Fruit fly (Drosophila melanogaster) whole organism, embryonic: Measurements from ENCODE around the gene PCNA2.

Experiments
- Adf1 ChIP-seq: fragments of 200-800 bp; sonication (Bioruptor generic); IDR thresholded peaks from 2 replicates; pipeline ENCODE4 v1.3.6; 2022; ENCODE audit warnings: missing biosample characterization, missing genetic modification characterization
- BtbVII ChIP-seq: fragments of 200-800 bp; sonication (Bioruptor generic); optimal IDR thresholded peaks from 3 replicates; lab custom pipeline; 2017; ENCODE audit warnings: missing biosample characterization, mild to moderate bottlenecking, missing genetic modification characterization
- CG10431 ChIP-seq: fragments of 200-800 bp; sonication (Bioruptor generic); optimal IDR thresholded peaks from 3 replicates; lab custom pipeline; 2018; ENCODE audit warnings: missing biosample characterization, mild to moderate bottlenecking, missing genetic modification characterization
- CG12391 ChIP-seq: fragments of 200-800 bp; sonication (Bioruptor generic); optimal IDR thresholded peaks from 3 replicates; lab custom pipeline; 2018; ENCODE audit warnings: missing biosample characterization, mild to moderate bottlenecking, missing genetic modification characterization, moderate library complexity
- CG13624 ChIP-seq: fragments of 200-800 bp; sonication (Bioruptor generic); optimal IDR thresholded peaks from 2 replicates; lab custom pipeline; 2016; ENCODE audit warnings: missing biosample characterization, missing genetic modification characterization
- CG16815 ChIP-seq: fragments of 200-800 bp; sonication (Bioruptor generic); optimal IDR thresholded peaks from 3 replicates; lab custom pipeline; 2017; ENCODE audit warnings: missing biosample characterization, mild to moderate bottlenecking, missing genetic modification characterization
- CG17359 ChIP-seq: fragments of 200-800 bp; sonication (Bioruptor generic); optimal IDR thresholded peaks from 3 replicates; lab custom pipeline; 2018; ENCODE audit warnings: missing biosample characterization, mild to moderate bottlenecking, missing genetic modification characterization, moderate library complexity
- CG17802 ChIP-seq: fragments of 200-800 bp; sonication (Bioruptor generic); optimal IDR thresholded peaks from 2 replicates; lab custom pipeline; 2018; ENCODE audit warnings: missing biosample characterization, mild to moderate bottlenecking, missing genetic modification characterization, moderate library complexity
- CG34422 ChIP-seq: fragments of 200-800 bp; sonication (Bioruptor generic); IDR thresholded peaks from 3 replicates; pipeline ENCODE4 v1.3.6; 2022; ENCODE audit warnings: missing biosample characterization, missing genetic modification characterization
- CG4820 ChIP-seq: fragments of 200-800 bp; sonication (Bioruptor generic); optimal IDR thresholded peaks from 3 replicates; lab custom pipeline; 2016; ENCODE audit warnings: missing biosample characterization, missing genetic modification characterization
- CG4854 ChIP-seq: fragments of 200-800 bp; sonication (Bioruptor generic); optimal IDR thresholded peaks from 2 replicates; lab custom pipeline; 2016; ENCODE audit warnings: missing biosample characterization, missing genetic modification characterization, inconsistent platforms
- CG5245 ChIP-seq: fragments of 200-800 bp; sonication (Bioruptor generic); optimal IDR thresholded peaks from 3 replicates; lab custom pipeline; 2016; ENCODE audit warnings: missing biosample characterization, missing genetic modification characterization
- CG6175 ChIP-seq: fragments of 200-800 bp; sonication (Bioruptor generic); IDR thresholded peaks from 3 replicates; pipeline ENCODE4 v1.3.6; 2022; ENCODE audit warnings: missing biosample characterization, missing genetic modification characterization
- CG9215 ChIP-seq: fragments of 200-800 bp; sonication (Bioruptor generic); IDR thresholded peaks from 2 replicates; pipeline ENCODE4 v1.3.6; 2022; ENCODE audit warnings: missing biosample characterization, missing genetic modification characterization
- CHES-1-like ChIP-seq: fragments of 200-800 bp; sonication (Bioruptor generic); optimal IDR thresholded peaks from 2 replicates; lab custom pipeline; 2016; ENCODE audit warnings: missing biosample characterization, missing genetic modification characterization
- D19A ChIP-seq: fragments of 200-800 bp; optimal IDR thresholded peaks from 3 replicates; lab custom pipeline; 2019; ENCODE audit warnings: missing biosample characterization, mild to moderate bottlenecking, missing genetic modification characterization, moderate library complexity
- Ets65A ChIP-seq: fragments of 200-800 bp; sonication (Bioruptor generic); peaks from one replicate; lab custom pipeline; 2016; ENCODE audit warnings: missing biosample characterization, missing genetic modification characterization
- HmgD ChIP-seq: fragments of 200-800 bp; sonication (Bioruptor generic); optimal IDR thresholded peaks from 3 replicates; lab custom pipeline; 2016; ENCODE audit warnings: missing biosample characterization, missing genetic modification characterization
- Hmr ChIP-seq: fragments of 200-800 bp; sonication (Bioruptor generic); optimal IDR thresholded peaks from 3 replicates; lab custom pipeline; 2017; ENCODE audit warnings: mild to moderate bottlenecking, missing biosample characterization, missing genetic modification reagents, missing genetic modification characterization
- Hr3 ChIP-seq: fragments of 200-800 bp; sonication (Bioruptor generic); optimal IDR thresholded peaks from 3 replicates; lab custom pipeline; 2016; ENCODE audit warnings: missing biosample characterization, missing genetic modification characterization
- Lhr ChIP-seq: fragments of 200-800 bp; sonication (Bioruptor generic); optimal IDR thresholded peaks from 3 replicates; lab custom pipeline; 2017; ENCODE audit warnings: mild to moderate bottlenecking, missing biosample characterization, missing genetic modification reagents, missing genetic modification characterization
- Lpt ChIP-seq: fragments of >200 bp; optimal IDR thresholded peaks from 2 replicates; lab custom pipeline; 2018; ENCODE audit warnings: missing biosample characterization, missing genetic modification characterization
- Max ChIP-seq: fragments of 200-800 bp; sonication (Bioruptor generic); optimal IDR thresholded peaks from 2 replicates; lab custom pipeline; 2016; ENCODE audit warnings: missing biosample characterization, mild to moderate bottlenecking, missing genetic modification characterization
- Med ChIP-seq: fragments of 200-800 bp; sonication (Bioruptor generic); peaks from one replicate; lab custom pipeline; 2016; ENCODE audit warnings: missing biosample characterization, missing genetic modification characterization, mild to moderate bottlenecking, inconsistent platforms, moderate library complexity
- Poxn ChIP-seq: fragments of 200-800 bp; sonication (Bioruptor generic); IDR thresholded peaks from 2 replicates; pipeline ENCODE4 v1.3.6; 2022; ENCODE audit warnings: missing biosample characterization, missing genetic modification characterization
- Stat92E ChIP-seq, 3 experiments: fragments of >200 bp in 2 of 3; fragments of 200-800 bp in 1 of 3; sonication (Bioruptor generic) in 1 of 3; optimal IDR thresholded peaks; 2 replicates each; lab custom pipeline; 2017 to 2019; ENCODE audit warnings: missing biosample characterization in 3 of 3, missing genetic modification characterization in 3 of 3, mild to moderate bottlenecking in 1 of 3, moderate library complexity in 1 of 3
- TFAM ChIP-seq: fragments of 200-800 bp; sonication (Bioruptor generic); optimal IDR thresholded peaks from 2 replicates; lab custom pipeline; 2017; ENCODE audit warnings: missing biosample characterization, missing genetic modification characterization, inconsistent platforms
- Trl ChIP-seq, 3 experiments: fragments of >200 bp in 2 of 3; fragments of 200-800 bp in 1 of 3; sonication (Bioruptor generic) in 1 of 3; optimal IDR thresholded peaks; 2 replicates in 1 of 3; 3 replicates in 2 of 3; lab custom pipeline; 2016 to 2017; ENCODE audit warnings: missing biosample characterization in 1 of 3, missing genetic modification characterization in 1 of 3
- abd-A ChIP-seq: fragments of 200-800 bp; sonication (Bioruptor generic); optimal IDR thresholded peaks from 3 replicates; lab custom pipeline; 2019; ENCODE audit warnings: missing biosample characterization, mild to moderate bottlenecking, missing genetic modification characterization, moderate library complexity
- cad ChIP-seq: fragments of >200 bp; optimal IDR thresholded peaks from 2 replicates; lab custom pipeline; 2017; ENCODE audit warnings: missing biosample characterization, missing genetic modification characterization
- chm ChIP-seq: fragments of 200-800 bp; sonication (Bioruptor generic); IDR thresholded peaks from 2 replicates; pipeline ENCODE4 v1.3.6; 2022; ENCODE audit warnings: missing biosample characterization, missing genetic modification characterization
- ci ChIP-seq: fragments of 200-800 bp; sonication (Bioruptor generic); IDR thresholded peaks from 3 replicates; pipeline ENCODE4 v1.3.6; 2022; ENCODE audit warnings: missing biosample characterization, missing genetic modification characterization
- crol ChIP-seq: fragments of 200-800 bp; sonication (Bioruptor generic); IDR thresholded peaks from 2 replicates; pipeline ENCODE4 v1.3.6; 2022; ENCODE audit warnings: missing biosample characterization, missing genetic modification characterization
- dati ChIP-seq: fragments of 200-800 bp; sonication (Bioruptor generic); IDR thresholded peaks from 2 replicates; pipeline ENCODE4 v1.3.6; 2022; ENCODE audit warnings: missing biosample characterization, missing genetic modification characterization
- gro ChIP-seq: fragments of 200-800 bp; sonication (Bioruptor generic); optimal IDR thresholded peaks from 2 replicates; lab custom pipeline; 2016; ENCODE audit warnings: missing biosample characterization, missing genetic modification characterization
- h ChIP-seq: fragments of >200 bp; optimal IDR thresholded peaks from 2 replicates; lab custom pipeline; 2017
- hb ChIP-seq: fragments of 200-800 bp; sonication (Bioruptor generic); IDR thresholded peaks from 3 replicates; pipeline ENCODE4 v1.3.6; 2022; ENCODE audit warnings: missing biosample characterization, missing genetic modification characterization; ENCODE audit not compliant: partially characterized antibody
- hkb ChIP-seq, 2 experiments: fragments of 200-800 bp in 1 of 2; fragments of >200 bp in 1 of 2; sonication (Bioruptor generic) in 1 of 2; IDR thresholded peaks in 1 of 2; optimal IDR thresholded peaks in 1 of 2; 2 replicates each; pipeline versions ENCODE4 v1.3.6 to Lab custom; 2017 to 2022; ENCODE audit warnings: missing biosample characterization in 1 of 2, missing genetic modification characterization in 1 of 2
- hth ChIP-seq: fragments of >200 bp; optimal IDR thresholded peaks from 2 replicates; lab custom pipeline; 2017; ENCODE audit warnings: inconsistent platforms
- luna ChIP-seq: fragments of 200-800 bp; sonication (Bioruptor generic); optimal IDR thresholded peaks from 2 replicates; lab custom pipeline; 2016; ENCODE audit warnings: missing biosample characterization, missing genetic modification characterization
- nmo ChIP-seq: fragments of 200-800 bp; sonication (Bioruptor generic); optimal IDR thresholded peaks from 2 replicates; lab custom pipeline; 2018; ENCODE audit warnings: missing biosample characterization, mild to moderate bottlenecking, missing genetic modification characterization, moderate library complexity
- pfk ChIP-seq: fragments of 200-800 bp; sonication (Bioruptor generic); optimal IDR thresholded peaks from 2 replicates; lab custom pipeline; 2018; ENCODE audit warnings: missing biosample characterization, mild to moderate bottlenecking, missing genetic modification characterization, moderate library complexity
- pros ChIP-seq: fragments of 200-800 bp; sonication (Bioruptor generic); optimal IDR thresholded peaks from 3 replicates; lab custom pipeline; 2019; ENCODE audit warnings: missing biosample characterization, mild to moderate bottlenecking, missing genetic modification characterization, moderate library complexity
- rib ChIP-seq: fragments of 200-800 bp; sonication (Bioruptor generic); IDR thresholded peaks from 2 replicates; pipeline ENCODE4 v1.3.6; 2022; ENCODE audit warnings: missing biosample characterization, missing genetic modification characterization
- salm ChIP-seq: fragments of 200-800 bp; sonication (Bioruptor generic); optimal IDR thresholded peaks from 2 replicates; lab custom pipeline; 2018; ENCODE audit warnings: missing biosample characterization, mild to moderate bottlenecking, missing genetic modification characterization
- sisA ChIP-seq: fragments of 200-800 bp; sonication (Bioruptor generic); IDR thresholded peaks from 2 replicates; pipeline ENCODE4 v1.3.6; 2022; ENCODE audit warnings: missing biosample characterization, missing genetic modification characterization
- sr ChIP-seq: fragments of 200-800 bp; sonication (Bioruptor generic); IDR thresholded peaks from 3 replicates; pipeline ENCODE4 v1.3.6; 2022; ENCODE audit warnings: missing biosample characterization, missing genetic modification characterization
- stc ChIP-seq: fragments of 200-800 bp; sonication (Bioruptor generic); IDR thresholded peaks from 2 replicates; pipeline ENCODE4 v1.3.6; 2022; ENCODE audit warnings: missing biosample characterization, missing genetic modification characterization
- stwl ChIP-seq: fragments of 200-800 bp; sonication (Bioruptor generic); optimal IDR thresholded peaks from 3 replicates; lab custom pipeline; 2018; ENCODE audit warnings: missing biosample characterization, mild to moderate bottlenecking, missing genetic modification characterization, moderate library complexity

Gene PCNA2

DNA sequence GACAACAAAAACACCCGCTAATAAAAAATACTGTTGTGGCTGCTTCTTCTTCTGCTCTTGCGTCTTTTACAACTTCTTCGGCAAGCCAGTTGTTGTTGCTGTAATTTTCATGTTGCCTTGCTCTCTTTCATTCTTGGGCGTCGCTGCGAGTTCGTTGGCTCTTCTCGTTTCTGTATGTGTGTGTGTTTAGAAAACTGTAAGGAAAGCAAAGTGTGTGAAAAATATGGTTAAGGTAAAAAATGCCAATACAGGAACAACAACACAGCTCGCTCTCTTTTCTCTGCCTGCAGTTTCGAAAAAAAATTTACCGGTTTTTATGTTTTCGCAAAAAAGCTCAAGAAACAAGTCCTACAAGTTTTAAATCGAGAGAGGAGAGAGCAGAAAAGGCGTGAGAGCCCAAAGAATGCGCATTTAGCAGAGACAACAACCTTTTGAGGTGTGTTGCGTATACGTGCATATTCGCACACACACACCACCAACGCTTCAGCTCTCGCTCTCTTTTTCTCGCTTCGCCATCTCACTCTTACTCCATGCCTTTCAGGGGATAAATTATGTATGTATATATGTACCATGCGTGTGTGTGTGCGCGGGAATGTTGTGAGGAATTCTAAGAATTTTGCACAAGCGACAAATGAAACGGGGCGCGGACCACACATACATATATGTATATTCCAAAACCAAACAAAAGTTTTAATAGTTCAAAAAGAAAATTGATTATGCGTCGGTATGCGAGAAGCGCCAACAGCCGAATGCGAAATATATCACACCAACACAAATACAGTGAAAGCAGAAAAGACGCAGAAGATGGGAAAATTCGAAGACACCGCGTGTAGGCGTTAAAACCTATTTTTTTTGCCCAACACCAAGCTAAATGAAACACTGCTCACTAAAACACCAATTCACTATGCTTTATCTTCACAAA is 12.0 kb downstream of the PCNA2 start (continued):
- no peak for TF ChIP-seq Max (GFP tag; lab: Kevin White, UChicago)
- TF ChIP-seq cad (GFP tag; lab: Kevin White, UChicago) = peak; percentile 48
- no peak for TF ChIP-seq hth
- no peak for TF ChIP-seq luna (GFP tag; lab: Kevin White, UChicago)
- TF ChIP-seq BtbVII = peak; percentile 0
- no peak for TF ChIP-seq stwl (tag; lab: Kevin White, UChicago)
- peak; percentile 38; the same call in 1 of the 3 replicates for TF ChIP-seq CG34422 (GFP tag; lab: Robert Waterston, UW)
- no peak for TF ChIP-seq TFAM
- TF ChIP-seq nmo (GFP tag; lab: Kevin White, UChicago) = peak; percentile 46
- TF ChIP-seq CG4820 = no peak
- no peak for TF ChIP-seq Lpt (GFP tag; lab: Kevin White, UChicago)
- TF ChIP-seq CG16815 = no peak
- no peak for TF ChIP-seq salm (tag; lab: Kevin White, UChicago)
- no peak for TF ChIP-seq CG17359 (tag; lab: Kevin White, UChicago)
- TF ChIP-seq ci (GFP tag; lab: Robert Waterston, UW) = peak; percentile 32; the same call in 1 of the 3 replicates
- peak; percentile 38 for TF ChIP-seq gro (GFP tag; lab: Kevin White, UChicago)
- peak; percentile 34 for TF ChIP-seq abd-A (tag; lab: Kevin White, UChicago)
- TF ChIP-seq CG10431 = peak; percentile 79
- TF ChIP-seq h (lab: Kevin White, UChicago) = no peak
- TF ChIP-seq CG4854 (GFP tag; lab: Kevin White, UChicago) = no peak
- peak; percentile 87 to 98 for TF ChIP-seq Trl (optimal IDR thresholded peaks at IDR 0.05; lab: Kevin White, UChicago)
- TF ChIP-seq Trl (GFP tag; optimal IDR thresholded peaks at IDR 0.05; lab: Kevin White, UChicago) = peak; percentile 28
- no peak for TF ChIP-seq sr
- no peak for TF ChIP-seq Poxn (GFP tag; lab: Robert Waterston, UW)
- TF ChIP-seq Med (GFP tag; lab: Kevin White, UChicago) = peak; percentile 83
- peak; percentile 53; the same call in 1 of the 2 replicates for TF ChIP-seq Adf1 (GFP tag; lab: Robert Waterston, UW)
- TF ChIP-seq D19A = no peak
- TF ChIP-seq pros = peak; percentile 79
- no peak; the same call in 1 of the 2 replicates for TF ChIP-seq stc (GFP tag; lab: Robert Waterston, UW)
- no peak for TF ChIP-seq Hmr (GFP tag; lab: Kevin White, UChicago)
- TF ChIP-seq Ets65A (GFP tag; lab: Kevin White, UChicago) = peak; percentile 55
- TF ChIP-seq CG9215 (GFP tag; lab: Robert Waterston, UW) = no peak
- TF ChIP-seq crol (GFP tag; lab: Robert Waterston, UW) = peak; percentile 33; the same call in 1 of the 2 replicates
- peak; percentile 44 for TF ChIP-seq CHES-1-like
- peak; percentile 51 for TF ChIP-seq hkb (optimal IDR thresholded peaks at IDR 0.05; lab: Kevin White, UChicago)
- peak; percentile 77 for TF ChIP-seq hkb (GFP tag; IDR thresholded peaks at IDR 0.05; lab: Robert Waterston, UW)
- no peak for TF ChIP-seq dati (GFP tag; lab: Robert Waterston, UW)
- peak; percentile 16 for TF ChIP-seq HmgD (GFP tag; lab: Kevin White, UChicago)
- TF ChIP-seq sisA (GFP tag; lab: Robert Waterston, UW) = no peak
- TF ChIP-seq chm (GFP tag; lab: Robert Waterston, UW) = no peak
- peak in 1 of 3 experiments; percentile 87 for TF ChIP-seq Stat92E (GFP tag; optimal IDR thresholded peaks at IDR 0.05; lab: Kevin White, UChicago)
- TF ChIP-seq CG5245 (GFP tag; lab: Kevin White, UChicago) = no peak
- TF ChIP-seq pfk (GFP tag; lab: Kevin White, UChicago) = peak; percentile 63
- TF ChIP-seq Lhr (GFP tag; lab: Kevin White, UChicago) = no peak
- TF ChIP-seq CG13624 (GFP tag; lab: Kevin White, UChicago) = peak; percentile 58
- no peak for TF ChIP-seq CG12391 (tag; lab: Kevin White, UChicago)
- no peak for TF ChIP-seq CG17802 (tag; lab: Kevin White, UChicago)
- no peak for TF ChIP-seq CG6175 (GFP tag; lab: Robert Waterston, UW)
- no peak for TF ChIP-seq hb (GFP tag; lab: Robert Waterston, UW)
- TF ChIP-seq rib (GFP tag; lab: Robert Waterston, UW) = peak; percentile 97
- no peak for TF ChIP-seq Hr3
